Fruit fly (Drosophila melanogaster) whole organism, prepupa: ENCODE measurements around the gene Spag1.
A peak's percentile ranks its signal among the peaks of the same experiment; 100 is the strongest.

ENCODE experiments used
- CG15336 ChIP-seq: fragments of 200-800 bp; sonication (Bioruptor generic); IDR thresholded peaks from 2 replicates; pipeline ENCODE4 v1.3.6; 2022; ENCODE audit warnings: missing biosample characterization, missing genetic modification characterization
- CG6163 ChIP-seq: fragments of 200-800 bp; sonication (Bioruptor generic); IDR thresholded peaks from 3 replicates; pipeline ENCODE4 v1.3.6; 2022; ENCODE audit warnings: missing biosample characterization, missing genetic modification characterization
- CG6792 ChIP-seq: fragments of 200-800 bp; sonication (Bioruptor generic); optimal IDR thresholded peaks from 3 replicates; lab custom pipeline; 2016; ENCODE audit warnings: missing biosample characterization, missing genetic modification characterization
- CG6854 ChIP-seq: fragments of 200-800 bp; sonication (Bioruptor generic); optimal IDR thresholded peaks from 2 replicates; lab custom pipeline; 2017; ENCODE audit warnings: missing biosample characterization, mild to moderate bottlenecking, missing genetic modification characterization
- Gug ChIP-seq: fragments of 200-800 bp; sonication (Bioruptor generic); IDR thresholded peaks from 2 replicates; pipeline ENCODE4 v1.3.6; 2022; ENCODE audit warnings: missing biosample characterization, missing genetic modification characterization
- Hr39 ChIP-seq: fragments of 200-800 bp; sonication (Bioruptor generic); optimal IDR thresholded peaks from 2 replicates; lab custom pipeline; 2016; ENCODE audit warnings: missing biosample characterization, missing genetic modification characterization
- Sox102F ChIP-seq: fragments of 200-800 bp; sonication (Bioruptor generic); optimal IDR thresholded peaks from 2 replicates; lab custom pipeline; 2016; ENCODE audit warnings: missing biosample characterization, mild to moderate bottlenecking, missing genetic modification characterization
- cyc ChIP-seq: fragments of 200-800 bp; sonication (Bioruptor generic); optimal IDR thresholded peaks from 3 replicates; lab custom pipeline; 2016; ENCODE audit warnings: missing biosample characterization, missing genetic modification characterization
- spab ChIP-seq: fragments of 200-800 bp; sonication (Bioruptor generic); optimal IDR thresholded peaks from 2 replicates; lab custom pipeline; 2017; ENCODE audit warnings: missing biosample characterization, mild to moderate bottlenecking, missing genetic modification characterization, missing genetic modification reagents

dm6 chr3R:26980282-26980691 is 32.7 kb downstream of the Spag1 start:
- TF ChIP-seq Gug (GFP tag; lab: Robert Waterston, UW) (no peak), spab (no peak), cyc (GFP tag; lab: Kevin White, UChicago) (no peak), CG6792 (GFP tag; lab: Kevin White, UChicago) (no peak), CG15336 (peak; percentile 27; the same call in 1 of the 2 replicates), Hr39 (no peak), CG6854 (GFP tag; lab: Kevin White, UChicago) (peak; percentile 58), CG6163 (GFP tag; lab: Robert Waterston, UW) (no peak), Sox102F (GFP tag; lab: Kevin White, UChicago) (no peak)
